Worm (Caenorhabditis elegans): ENCODE measurements around the gene T04C12.8.

The T04C12.8 gene

ce11 chrV:11061887-11062286 is 7.3 kb downstream of the T04C12.8 start:
- no peak for TF ChIP-seq W03F9.2 (tag; optimal IDR thresholded peaks at IDR 0.05)
- no peak for TF ChIP-seq him-1 (tag; optimal IDR thresholded peaks at IDR 0.05)
- TF ChIP-seq dao-5 (tag; optimal IDR thresholded peaks at IDR 0.05), result no peak

- TF ChIP-seq him-1 (tag; optimal IDR thresholded peaks at IDR 0.05), result no peak
- no peak for TF ChIP-seq W03F9.2 (tag; optimal IDR thresholded peaks at IDR 0.05)
- TF ChIP-seq dao-5 (tag; optimal IDR thresholded peaks at IDR 0.05), result no peak
Observed at ce11 chrV:11060239-11060984, 8.7 kb downstream of the T04C12.8 start, which contains the start of gene T04C12.11. T04C12.11 (minus strand) TSS chrV:11060289.

- TF ChIP-seq W03F9.2 (tag; optimal IDR thresholded peaks at IDR 0.05) (no peak), him-1 (tag; optimal IDR thresholded peaks at IDR 0.05) (no peak), dao-5 (tag; optimal IDR thresholded peaks at IDR 0.05) (no peak)
Observed at ce11 chrV:11059180-11059579, 10.0 kb downstream of the T04C12.8 start, which contains the start of gene T04C12.1. T04C12.1 (minus strand) TSS chrV:11059269.

ce11 chrV:11057043-11057442 is 12.1 kb downstream of the T04C12.8 start, which contains the start of gene srh-75:
srh-75 (minus strand) TSS chrV:11057143.
- TF ChIP-seq him-1 (tag; optimal IDR thresholded peaks at IDR 0.05), result no peak
- TF ChIP-seq dao-5 (tag; optimal IDR thresholded peaks at IDR 0.05), result no peak
- no peak for TF ChIP-seq W03F9.2 (tag; optimal IDR thresholded peaks at IDR 0.05)

- TF ChIP-seq him-1 (tag; optimal IDR thresholded peaks at IDR 0.05) (no peak), W03F9.2 (tag; optimal IDR thresholded peaks at IDR 0.05) (no peak), dao-5 (tag; optimal IDR thresholded peaks at IDR 0.05) (no peak)
Observed at ce11 chrV:11056484-11056883, 12.7 kb downstream of the T04C12.8 start.

- no peak for TF ChIP-seq W03F9.2 (tag; optimal IDR thresholded peaks at IDR 0.05)
- TF ChIP-seq dao-5 (tag; optimal IDR thresholded peaks at IDR 0.05), result no peak
- no peak for TF ChIP-seq him-1 (tag; optimal IDR thresholded peaks at IDR 0.05)
Observed at ce11 chrV:11053827-11054226, 15.3 kb downstream of the T04C12.8 start, which contains the start of gene T04C12.7. T04C12.7 (plus strand) TSS chrV:11054127.

- TF ChIP-seq W03F9.2 (tag; optimal IDR thresholded peaks at IDR 0.05) (no peak), him-1 (tag; optimal IDR thresholded peaks at IDR 0.05) (no peak), dao-5 (tag; optimal IDR thresholded peaks at IDR 0.05) (no peak)
Observed at ce11 chrV:11051921-11052320, 17.2 kb downstream of the T04C12.8 start, which contains the start of gene T04C12.33. T04C12.33 (plus strand) TSS chrV:11052221.

- TF ChIP-seq him-1 (tag; optimal IDR thresholded peaks at IDR 0.05), result no peak
- no peak for TF ChIP-seq W03F9.2 (tag; optimal IDR thresholded peaks at IDR 0.05)
Observed at ce11 chrV:11048678-11049077, 20.5 kb downstream of the T04C12.8 start, which contains the start of gene srh-74. srh-74 (minus strand) TSS chrV:11048778.

- TF ChIP-seq dao-5 (tag; optimal IDR thresholded peaks at IDR 0.05) (no peak), W03F9.2 (tag; optimal IDR thresholded peaks at IDR 0.05) (no peak), him-1 (tag; optimal IDR thresholded peaks at IDR 0.05) (no peak)
Observed at ce11 chrV:11046730-11047129, 22.4 kb downstream of the T04C12.8 start, which contains the start of gene dhs-18. dhs-18 (minus strand) TSS chrV:11046833.

ce11 chrV:11043767-11044166 is 25.4 kb downstream of the T04C12.8 start, which contains the start of gene C45B11.6:
C45B11.6 (plus strand) TSS chrV:11044067.
- TF ChIP-seq him-1 (tag; optimal IDR thresholded peaks at IDR 0.05) (no peak), dao-5 (tag; optimal IDR thresholded peaks at IDR 0.05) (no peak), W03F9.2 (tag; optimal IDR thresholded peaks at IDR 0.05) (no peak)

- no peak for TF ChIP-seq dao-5 (tag; optimal IDR thresholded peaks at IDR 0.05)
- no peak for TF ChIP-seq him-1 (tag; optimal IDR thresholded peaks at IDR 0.05)
- TF ChIP-seq W03F9.2 (tag; optimal IDR thresholded peaks at IDR 0.05), result no peak
Observed at ce11 chrV:11042538-11042937, 26.6 kb downstream of the T04C12.8 start, which contains the start of gene C45B11.2. C45B11.2 (plus strand) TSS chrV:11042710.

- TF ChIP-seq dao-5 (tag; optimal IDR thresholded peaks at IDR 0.05) (no peak), him-1 (tag; optimal IDR thresholded peaks at IDR 0.05) (no peak)
Observed at ce11 chrV:11041499-11041898, 27.7 kb downstream of the T04C12.8 start, which contains the start of gene C45B11.5. C45B11.5 (plus strand) TSS chrV:11041799.

- TF ChIP-seq him-1 (tag; optimal IDR thresholded peaks at IDR 0.05) (no peak), dao-5 (tag; optimal IDR thresholded peaks at IDR 0.05) (no peak), W03F9.2 (tag; optimal IDR thresholded peaks at IDR 0.05) (no peak)
Observed at ce11 chrV:11040473-11040872, 28.7 kb downstream of the T04C12.8 start, which contains the start of gene C45B11.8. C45B11.8 (plus strand) TSS chrV:11040773.

- TF ChIP-seq him-1 (tag; optimal IDR thresholded peaks at IDR 0.05) (no peak), W03F9.2 (tag; optimal IDR thresholded peaks at IDR 0.05) (no peak), dao-5 (tag; optimal IDR thresholded peaks at IDR 0.05) (no peak)
Observed at ce11 chrV:11040020-11040419, 29.1 kb downstream of the T04C12.8 start, which contains the start of gene C45B11.9. C45B11.9 (plus strand) TSS chrV:11040320.

Measured in whole organism, L4/young adult.